Worm (Caenorhabditis elegans) whole organism, late embryonic: Measurements from ENCODE around the gene par-3.

Source experiments
- ahr-1 ChIP-seq: sonication (generic microtip); optimal IDR thresholded peaks from 2 replicates; lab custom pipeline; 2016; ENCODE audit warnings: missing genetic modification characterization, missing compliant biosample characterization
- ceh-9 ChIP-seq: sonication (generic microtip); optimal IDR thresholded peaks from 2 replicates; lab custom pipeline; 2016; ENCODE audit warnings: mild to moderate bottlenecking, missing genetic modification characterization, inconsistent platforms, missing compliant biosample characterization
- dmd-4 ChIP-seq: sonication (generic microtip); optimal IDR thresholded peaks from 2 replicates; lab custom pipeline; 2016; ENCODE audit warnings: borderline replicate concordance, missing genetic modification characterization, missing compliant biosample characterization
- dve-1 ChIP-seq: sonication (generic microtip); optimal IDR thresholded peaks from 2 replicates; lab custom pipeline; 2017; ENCODE audit warnings: antibody characterized with exemption, mild to moderate bottlenecking, missing genetic modification characterization, missing compliant biosample characterization
- madf-2 ChIP-seq: sonication (generic microtip); optimal IDR thresholded peaks from 2 replicates; lab custom pipeline; 2017; ENCODE audit warnings: missing genetic modification characterization, missing compliant biosample characterization
- nhr-11 ChIP-seq: fragments of 150-350 bp; optimal IDR thresholded peaks from 2 replicates; lab custom pipeline; 2014; ENCODE audit warnings: missing biosample characterization, missing genetic modification characterization
- npax-4 ChIP-seq: sonication (generic microtip); optimal IDR thresholded peaks from 2 replicates; lab custom pipeline; 2016; ENCODE audit warnings: missing genetic modification characterization, missing compliant biosample characterization
- pha-2 ChIP-seq: sonication (generic microtip); optimal IDR thresholded peaks from 2 replicates; lab custom pipeline; 2017; ENCODE audit warnings: mild to moderate bottlenecking, missing genetic modification characterization, missing compliant biosample characterization
- pqm-1 ChIP-seq: sonication (generic microtip); optimal IDR thresholded peaks from 2 replicates; lab custom pipeline; 2016; ENCODE audit warnings: missing genetic modification characterization, missing compliant biosample characterization
- sdc-2 ChIP-seq: sonication (generic microtip); optimal IDR thresholded peaks from 2 replicates; lab custom pipeline; 2016; ENCODE audit warnings: missing genotype, missing genetic modification characterization, missing compliant biosample characterization
- syd-9 ChIP-seq: sonication (generic microtip); optimal IDR thresholded peaks from 2 replicates; lab custom pipeline; 2016; ENCODE audit warnings: mild to moderate bottlenecking, missing genetic modification characterization, moderate library complexity, missing compliant biosample characterization

- TF ChIP-seq dve-1 (tag; lab: Kevin White, UChicago), result no peak
- TF ChIP-seq madf-2 (tag; lab: Kevin White, UChicago), result no peak
- TF ChIP-seq nhr-11 (tag; lab: Kevin White, UChicago), result no peak
- no peak for TF ChIP-seq pqm-1
- TF ChIP-seq pha-2 (tag; lab: Kevin White, UChicago), result no peak
- TF ChIP-seq ahr-1 (tag; lab: Kevin White, UChicago), result no peak
- TF ChIP-seq ceh-9 (tag; lab: Kevin White, UChicago), result no peak
- no peak for TF ChIP-seq syd-9 (tag; lab: Kevin White, UChicago)
- no peak for TF ChIP-seq npax-4
- TF ChIP-seq dmd-4 (tag; lab: Kevin White, UChicago), result no peak
- TF ChIP-seq sdc-2 (tag; lab: Kevin White, UChicago), result no peak
These were observed 512 bp upstream of the par-3 start for ce11 chrIII:5663521-5663920.
